Worm (Caenorhabditis elegans): Measurements from ENCODE around the gene F40F12.3.

DNA sequence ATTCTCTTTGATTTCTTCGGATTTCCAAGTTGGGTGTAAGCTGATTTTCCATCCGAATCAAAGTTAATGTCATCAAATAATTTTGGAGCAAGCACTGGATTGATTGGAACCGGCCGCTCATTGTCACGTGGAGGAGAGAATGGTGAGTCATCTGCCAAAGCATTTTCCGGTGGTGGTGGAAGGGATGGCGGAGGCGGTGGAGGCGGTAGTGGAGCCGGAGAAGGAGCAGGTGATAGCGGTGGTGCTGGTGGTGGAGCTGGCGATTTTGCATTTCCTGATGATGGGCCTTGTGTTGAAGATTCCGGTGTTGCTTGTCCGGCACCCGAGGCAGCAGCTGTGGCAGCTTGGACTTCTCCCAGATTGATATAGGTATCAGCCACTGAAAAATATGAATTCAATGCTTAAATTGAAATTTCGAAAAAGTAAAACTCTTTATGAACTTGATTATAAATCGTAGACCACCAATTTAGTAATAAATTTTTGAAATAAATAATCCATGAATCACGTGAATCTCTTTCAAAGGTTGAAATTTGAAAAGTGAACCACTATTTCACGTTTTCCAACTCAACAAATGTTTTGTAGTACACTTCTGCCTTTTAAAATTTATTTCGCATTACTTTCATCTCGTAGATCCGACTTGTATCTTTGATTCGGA, 20.5 kb upstream of the F40F12.3 start, which contains the start of the genes K03H1.9 and K03H1.12:
- TF ChIP-seq nhr-11 (tag; optimal IDR thresholded peaks at IDR 0.05) (no peak), mdl-1 (tag; optimal IDR thresholded peaks at IDR 0.05) (no peak), fos-1 (tag; optimal IDR thresholded peaks at IDR 0.05) (no peak), ceh-9 (tag; optimal IDR thresholded peaks at IDR 0.05) (no peak), pqm-1 (tag; optimal IDR thresholded peaks at IDR 0.05) (no peak), elt-1 (tag; optimal IDR thresholded peaks at IDR 0.05) (no peak), nhr-76 (tag; optimal IDR thresholded peaks at IDR 0.05) (no peak), tbx-2 (tag; optimal IDR thresholded peaks at IDR 0.05) (no peak), snpc-4 (tag; optimal IDR thresholded peaks at IDR 0.05) (no peak), nhr-25 (tag; optimal IDR thresholded peaks at IDR 0.05) (no peak)
